Fruit fly (Drosophila melanogaster): ENCODE results near the gene Hipk.
A peak's percentile ranks its signal among the peaks of the same experiment; 100 is the strongest.

Hipk gene

dm6 chr3L:629353-629915 is 86.6 kb downstream of the Hipk start (continued):
- TF ChIP-seq Asciz (GFP tag; optimal IDR thresholded peaks at IDR 0.05) = peak; percentile 42
- TF ChIP-seq CG1603 (tag; optimal IDR thresholded peaks at IDR 0.05) = peak; percentile 14
- no peak for TF ChIP-seq CG18011 (GFP tag; optimal IDR thresholded peaks at IDR 0.05)
- TF ChIP-seq CG12769 (tag; optimal IDR thresholded peaks at IDR 0.05) = peak; percentile 78
- no peak for TF ChIP-seq MESR4 (GFP tag; optimal IDR thresholded peaks at IDR 0.05)
- 0 out of 2 replicates have a peak, but pooled peaks have one; percentile 23 for TF ChIP-seq NFAT (GFP tag; IDR thresholded peaks at IDR 0.05)
- TF ChIP-seq lmd (GFP tag; IDR thresholded peaks at IDR 0.05) = 0 out of 2 replicates have a peak, but pooled peaks have one; percentile 9
- TF ChIP-seq CG7928 (GFP tag; optimal IDR thresholded peaks at IDR 0.05) = peak; percentile 72
- TF ChIP-seq Med (GFP tag) = peak; percentile 81
- peak; percentile 30 for TF ChIP-seq caup (GFP tag; optimal IDR thresholded peaks at IDR 0.05; ENCODE audit: severe bottlenecking)
- TF ChIP-seq abd-A (tag; optimal IDR thresholded peaks at IDR 0.05) = peak; percentile 58
- peak; percentile 52 for TF ChIP-seq Hmr (GFP tag; optimal IDR thresholded peaks at IDR 0.05)
- peak; percentile 81 for TF ChIP-seq kni (GFP tag; optimal IDR thresholded peaks at IDR 0.05)
- peak; percentile 10 for TF ChIP-seq Fer3 (tag; optimal IDR thresholded peaks at IDR 0.05)
- TF ChIP-seq emc (GFP tag; optimal IDR thresholded peaks at IDR 0.05) = no peak
- TF ChIP-seq CG3847 (GFP tag; IDR thresholded peaks at IDR 0.05) = 0 out of 2 replicates have a peak, but pooled peaks have one; percentile 11
- no peak for TF ChIP-seq dpn (GFP tag; optimal IDR thresholded peaks at IDR 0.05)
- peak; percentile 41 for TF ChIP-seq Jarid2 (GFP tag; optimal IDR thresholded peaks at IDR 0.05)
- TF ChIP-seq HmgZ (tag; optimal IDR thresholded peaks at IDR 0.05) = peak; percentile 56
- no peak for TF ChIP-seq fu2 (GFP tag; optimal IDR thresholded peaks at IDR 0.05)
- TF ChIP-seq CG4730 (GFP tag; IDR thresholded peaks at IDR 0.05) = 0 out of 2 replicates have a peak, but pooled peaks have one; percentile 12
- TF ChIP-seq CG2678 (tag; optimal IDR thresholded peaks at IDR 0.05) = peak; percentile 33
- peak; percentile 30; the same call in 1 of the 2 replicates for TF ChIP-seq wdn (GFP tag; IDR thresholded peaks at IDR 0.05)
- peak; percentile 52; the same call in 1 of the 2 replicates for TF ChIP-seq rib (GFP tag; IDR thresholded peaks at IDR 0.05)
- peak; percentile 18 for TF ChIP-seq Hey (tag; optimal IDR thresholded peaks at IDR 0.05)
- TF ChIP-seq Hand (GFP tag; optimal IDR thresholded peaks at IDR 0.05) = no peak
- TF ChIP-seq stc (GFP tag; IDR thresholded peaks at IDR 0.05) = peak; percentile 36; the same call in 1 of the 2 replicates
- TF ChIP-seq Lpt (GFP tag; optimal IDR thresholded peaks at IDR 0.05) = no peak
- TF ChIP-seq Pdp1 (GFP tag; optimal IDR thresholded peaks at IDR 0.05) = peak in 1 of 2 experiments; percentile 99
- TF ChIP-seq btn (GFP tag; optimal IDR thresholded peaks at IDR 0.05) = no peak
- peak; percentile 10 for TF ChIP-seq schlank (tag; optimal IDR thresholded peaks at IDR 0.05)
- TF ChIP-seq grau (tag; optimal IDR thresholded peaks at IDR 0.05) = peak; percentile 18
- TF ChIP-seq MBD-R2 (GFP tag; IDR thresholded peaks at IDR 0.05) = no peak
- peak; percentile 43 for TF ChIP-seq pho (GFP tag; optimal IDR thresholded peaks at IDR 0.05)
- TF ChIP-seq sd (tag; optimal IDR thresholded peaks at IDR 0.05) = peak; percentile 81
- TF ChIP-seq CG6683 (GFP tag; optimal IDR thresholded peaks at IDR 0.05) = peak; percentile 8
- peak; percentile 49 for TF ChIP-seq Drgx (GFP tag; IDR thresholded peaks at IDR 0.05)
- TF ChIP-seq Nf-YC (tag; optimal IDR thresholded peaks at IDR 0.05) = peak; percentile 25
- no peak for TF ChIP-seq pzg (GFP tag; optimal IDR thresholded peaks at IDR 0.05)
- TF ChIP-seq CG8290 (GFP tag; optimal IDR thresholded peaks at IDR 0.05) = no peak
- peak in 1 of 2 experiments; percentile 60 for TF ChIP-seq CG8290 (tag; optimal IDR thresholded peaks at IDR 0.05)
- TF ChIP-seq CG3838 (GFP tag; optimal IDR thresholded peaks at IDR 0.05) = peak; percentile 19
- TF ChIP-seq CG1647 (GFP tag; optimal IDR thresholded peaks at IDR 0.05) = peak; percentile 18
- TF ChIP-seq sqz (GFP tag; optimal IDR thresholded peaks at IDR 0.05) = peak; percentile 89
- TF ChIP-seq bbx (GFP tag; IDR thresholded peaks at IDR 0.05; ENCODE audit: partially characterized antibody) = 0 out of 2 replicates have a peak, but pooled peaks have one; percentile 43
- peak; percentile 71 for TF ChIP-seq Aef1 (GFP tag; IDR thresholded peaks at IDR 0.05)
- no peak for TF ChIP-seq CG4617 (GFP tag; optimal IDR thresholded peaks at IDR 0.05; ENCODE audit: borderline replicate concordance)
- TF ChIP-seq kay (GFP tag; optimal IDR thresholded peaks at IDR 0.05) = peak; percentile 37
- TF ChIP-seq CG3281 (GFP tag; optimal IDR thresholded peaks at IDR 0.05) = peak; percentile 17

All from whole organism, embryonic.